Fruit fly (Drosophila melanogaster) whole organism, embryonic: ENCODE results near the gene CG43062.

Source experiments
- Bgb ChIP-seq: fragments of 200-800 bp; sonication (Bioruptor generic); IDR thresholded peaks from 2 replicates; pipeline ENCODE4 v1.3.6; 2022; ENCODE audit warnings: missing biosample characterization, missing genetic modification characterization; ENCODE audit not compliant: partially characterized antibody
- CG11247 ChIP-seq: fragments of 200-800 bp; sonication (Bioruptor generic); IDR thresholded peaks from 2 replicates; pipeline ENCODE4 v1.3.6; 2022; ENCODE audit warnings: missing biosample characterization, missing genetic modification characterization
- CG14667 ChIP-seq: fragments of 200-800 bp; sonication (Bioruptor generic); IDR thresholded peaks from 2 replicates; pipeline ENCODE4 v1.3.6; 2022; ENCODE audit warnings: missing biosample characterization, missing genetic modification characterization
- CG16813 ChIP-seq: fragments of 200-800 bp; sonication (Bioruptor generic); IDR thresholded peaks from 3 replicates; pipeline ENCODE4 v1.3.6; 2022; ENCODE audit warnings: missing biosample characterization, missing genetic modification characterization; ENCODE audit not compliant: partially characterized antibody
- CG17385 ChIP-seq: fragments of 200-800 bp; sonication (Bioruptor generic); optimal IDR thresholded peaks from 3 replicates; lab custom pipeline; 2018; ENCODE audit warnings: missing biosample characterization, mild to moderate bottlenecking, missing genetic modification characterization
- CG2129 ChIP-seq: fragments of 200-800 bp; sonication (Bioruptor generic); IDR thresholded peaks from 2 replicates; pipeline ENCODE4 v1.3.6; 2022; ENCODE audit warnings: missing biosample characterization, missing genetic modification characterization; ENCODE audit not compliant: partially characterized antibody
- CG2199 ChIP-seq: fragments of 200-800 bp; sonication (Bioruptor generic); IDR thresholded peaks from 3 replicates; pipeline ENCODE4 v1.3.6; 2022; ENCODE audit warnings: missing biosample characterization, missing genetic modification characterization
- CG2678 ChIP-seq: fragments of 200-800 bp; sonication (Bioruptor generic); optimal IDR thresholded peaks from 3 replicates; lab custom pipeline; 2019; ENCODE audit warnings: missing biosample characterization, mild to moderate bottlenecking, missing genetic modification characterization, moderate library complexity
- CG33213 ChIP-seq: fragments of 200-800 bp; sonication (Bioruptor generic); optimal IDR thresholded peaks from 3 replicates; lab custom pipeline; 2016; ENCODE audit warnings: missing biosample characterization, missing genetic modification characterization
- CG3407 ChIP-seq: fragments of 200-800 bp; sonication (Bioruptor generic); optimal IDR thresholded peaks from 2 replicates; lab custom pipeline; 2018; ENCODE audit warnings: missing biosample characterization, mild to moderate bottlenecking, missing genetic modification characterization
- CG8359 ChIP-seq: fragments of 200-800 bp; sonication (Bioruptor generic); optimal IDR thresholded peaks from 2 replicates; lab custom pipeline; 2017; ENCODE audit warnings: missing biosample characterization, mild to moderate bottlenecking, missing genetic modification characterization, borderline replicate concordance
- Chrac-16 ChIP-seq: fragments of 200-800 bp; sonication (Bioruptor generic); optimal IDR thresholded peaks from 3 replicates; lab custom pipeline; 2016; ENCODE audit warnings: missing biosample characterization, missing genetic modification characterization
- CkIIα-i1 ChIP-seq: fragments of 200-800 bp; sonication (Bioruptor generic); IDR thresholded peaks from 2 replicates; pipeline ENCODE4 v1.3.6; 2022; ENCODE audit warnings: missing biosample characterization, missing genetic modification characterization
- D ChIP-seq, 2 experiments: fragments of 200-800 bp in 1 of 2; fragments of >200 bp in 1 of 2; sonication (Bioruptor generic) in 1 of 2; optimal IDR thresholded peaks; 2 replicates in 1 of 2; 3 replicates in 1 of 2; lab custom pipeline; 2017; ENCODE audit warnings: mild to moderate bottlenecking in 1 of 2, missing biosample characterization in 1 of 2, missing genetic modification characterization in 1 of 2, missing genetic modification reagents in 1 of 2
- HLH54F ChIP-seq: fragments of 200-800 bp; sonication (Bioruptor generic); optimal IDR thresholded peaks from 3 replicates; lab custom pipeline; 2016; ENCODE audit warnings: missing biosample characterization, missing genetic modification characterization
- Hr39 ChIP-seq: fragments of >200 bp; optimal IDR thresholded peaks from 2 replicates; lab custom pipeline; 2017
- Lim3 ChIP-seq: fragments of 200-800 bp; sonication (Bioruptor generic); IDR thresholded peaks from 2 replicates; pipeline ENCODE4 v1.3.6; 2022; ENCODE audit warnings: missing biosample characterization, missing genetic modification characterization
- MBD-R2 ChIP-seq: fragments of 200-800 bp; sonication (Bioruptor generic); IDR thresholded peaks from 2 replicates; pipeline ENCODE4 v1.3.6; 2022; ENCODE audit warnings: missing biosample characterization, missing genetic modification characterization
- Nf-YA ChIP-seq: fragments of 200-800 bp; sonication (Bioruptor generic); IDR thresholded peaks from 2 replicates; pipeline ENCODE4 v1.3.6; 2022; ENCODE audit warnings: missing biosample characterization, missing genetic modification characterization
- NfI ChIP-seq: fragments of 200-800 bp; sonication (Bioruptor generic); optimal IDR thresholded peaks from 3 replicates; lab custom pipeline; 2018; ENCODE audit warnings: missing biosample characterization, mild to moderate bottlenecking, missing genetic modification characterization, moderate library complexity
- PHDP ChIP-seq: fragments of 200-800 bp; sonication (Bioruptor generic); optimal IDR thresholded peaks from 3 replicates; lab custom pipeline; 2018; ENCODE audit warnings: missing biosample characterization, mild to moderate bottlenecking, missing genetic modification characterization, moderate library complexity
- Side ChIP-seq: fragments of 200-800 bp; sonication (Bioruptor generic); optimal IDR thresholded peaks from 2 replicates; lab custom pipeline; 2016; ENCODE audit warnings: missing biosample characterization, missing genetic modification characterization
- Sin3A ChIP-seq: fragments of >200 bp; optimal IDR thresholded peaks from 2 replicates; lab custom pipeline; 2018
- ab ChIP-seq: fragments of 200-800 bp; sonication (Bioruptor generic); optimal IDR thresholded peaks from 2 replicates; lab custom pipeline; 2016; ENCODE audit warnings: missing biosample characterization, missing genetic modification characterization
- abd-A ChIP-seq: fragments of 200-800 bp; sonication (Bioruptor generic); optimal IDR thresholded peaks from 3 replicates; lab custom pipeline; 2019; ENCODE audit warnings: missing biosample characterization, mild to moderate bottlenecking, missing genetic modification characterization, moderate library complexity
- amos ChIP-seq: fragments of 200-800 bp; sonication (Bioruptor generic); IDR thresholded peaks from 2 replicates; pipeline ENCODE4 v1.3.6; 2022; ENCODE audit warnings: missing biosample characterization, missing genetic modification characterization; ENCODE audit not compliant: partially characterized antibody
- bab2 ChIP-seq: fragments of 200-800 bp; sonication (Bioruptor generic); optimal IDR thresholded peaks from 2 replicates; lab custom pipeline; 2016; ENCODE audit warnings: missing biosample characterization, missing genetic modification characterization
- br ChIP-seq: fragments of >200 bp; optimal IDR thresholded peaks from 2 replicates; lab custom pipeline; 2017
- chm ChIP-seq: fragments of 200-800 bp; sonication (Bioruptor generic); IDR thresholded peaks from 2 replicates; pipeline ENCODE4 v1.3.6; 2022; ENCODE audit warnings: missing biosample characterization, missing genetic modification characterization
- crc ChIP-seq: fragments of 200-800 bp; sonication (Bioruptor generic); optimal IDR thresholded peaks from 2 replicates; lab custom pipeline; 2016; ENCODE audit warnings: missing biosample characterization, missing genetic modification characterization
- croc ChIP-seq: fragments of 200-800 bp; sonication (Bioruptor generic); conservative IDR thresholded peaks from 3 replicates; pipeline ENCODE4 v1.3.6; 2022; ENCODE audit warnings: missing biosample characterization, missing genetic modification characterization
- esg ChIP-seq: fragments of 200-800 bp; sonication (Bioruptor generic); conservative IDR thresholded peaks from 2 replicates; pipeline ENCODE4 v1.3.6; 2022; ENCODE audit warnings: missing biosample characterization, missing genetic modification characterization
- exex ChIP-seq: fragments of 200-800 bp; sonication (Bioruptor generic); optimal IDR thresholded peaks from 4 replicates; lab custom pipeline; 2018; ENCODE audit warnings: missing biosample characterization, mild to moderate bottlenecking, missing genetic modification characterization, moderate library complexity
- fd3F ChIP-seq: fragments of 200-800 bp; sonication (Bioruptor generic); optimal IDR thresholded peaks from 2 replicates; lab custom pipeline; 2018; ENCODE audit warnings: missing biosample characterization, mild to moderate bottlenecking, missing genetic modification characterization, moderate library complexity
- gem ChIP-seq: fragments of 200-800 bp; sonication (Bioruptor generic); optimal IDR thresholded peaks from 2 replicates; lab custom pipeline; 2019; ENCODE audit warnings: missing biosample characterization, mild to moderate bottlenecking, missing genetic modification characterization, moderate library complexity
- ham ChIP-seq: fragments of 200-800 bp; sonication (Bioruptor generic); IDR thresholded peaks from 2 replicates; pipeline ENCODE4 v1.3.6; 2022; ENCODE audit warnings: missing biosample characterization, missing genetic modification characterization
- lilli ChIP-seq: fragments of 200-800 bp; sonication (Bioruptor generic); optimal IDR thresholded peaks from 3 replicates; lab custom pipeline; 2016; ENCODE audit warnings: missing biosample characterization, missing genetic modification characterization
- mirr ChIP-seq: fragments of 200-800 bp; sonication (Bioruptor generic); optimal IDR thresholded peaks from 3 replicates; lab custom pipeline; 2018; ENCODE audit warnings: missing biosample characterization, mild to moderate bottlenecking, missing genetic modification characterization
- nom ChIP-seq: fragments of 200-800 bp; sonication (Bioruptor generic); optimal IDR thresholded peaks from 2 replicates; lab custom pipeline; 2017; ENCODE audit warnings: missing biosample characterization, missing genetic modification characterization, mild to moderate bottlenecking, moderate library complexity, missing genetic modification reagents
- onecut ChIP-seq: fragments of 200-800 bp; sonication (Bioruptor generic); IDR thresholded peaks from 2 replicates; pipeline ENCODE4 v1.3.6; 2022; ENCODE audit warnings: missing biosample characterization, missing genetic modification characterization
- pan ChIP-seq, 4 experiments: fragments of >200 bp in 3 of 4; fragments of 200-800 bp in 1 of 4; sonication (Bioruptor generic) in 1 of 4; optimal IDR thresholded peaks in 3 of 4; IDR thresholded peaks in 1 of 4; 2 replicates each; pipeline versions ENCODE4 v1.3.6 to Lab custom; 2017 to 2022; ENCODE audit warnings: missing biosample characterization in 2 of 4, missing genetic modification characterization in 2 of 4, mixed read lengths in 1 of 4
- pros ChIP-seq: fragments of 200-800 bp; sonication (Bioruptor generic); optimal IDR thresholded peaks from 3 replicates; lab custom pipeline; 2019; ENCODE audit warnings: missing biosample characterization, mild to moderate bottlenecking, missing genetic modification characterization, moderate library complexity
- sc ChIP-seq, 3 experiments: fragments of >200 bp in 2 of 3; fragments of 200-800 bp in 1 of 3; sonication (Bioruptor generic) in 1 of 3; optimal IDR thresholded peaks; 2 replicates in 2 of 3; 3 replicates in 1 of 3; lab custom pipeline; 2017; ENCODE audit warnings: mild to moderate bottlenecking in 1 of 3, missing biosample characterization in 1 of 3, missing genetic modification characterization in 1 of 3, missing genetic modification reagents in 1 of 3
- schlank ChIP-seq: fragments of 200-800 bp; sonication (Bioruptor generic); optimal IDR thresholded peaks from 2 replicates; lab custom pipeline; 2018; ENCODE audit warnings: missing biosample characterization, mild to moderate bottlenecking, missing genetic modification characterization
- sqz ChIP-seq: fragments of 200-800 bp; sonication (Bioruptor generic); optimal IDR thresholded peaks from 3 replicates; lab custom pipeline; 2018; ENCODE audit warnings: missing biosample characterization, mild to moderate bottlenecking, missing genetic modification characterization
- tna ChIP-seq: fragments of 200-800 bp; sonication (Bioruptor generic); IDR thresholded peaks from 2 replicates; pipeline ENCODE4 v1.3.6; 2022; ENCODE audit warnings: missing biosample characterization, missing genetic modification characterization; ENCODE audit not compliant: partially characterized antibody
- wor ChIP-seq: fragments of 200-800 bp; sonication (Bioruptor generic); IDR thresholded peaks from 2 replicates; pipeline ENCODE4 v1.3.6; 2022; ENCODE audit warnings: missing biosample characterization, missing genetic modification characterization

Gene CG43062

DNA sequence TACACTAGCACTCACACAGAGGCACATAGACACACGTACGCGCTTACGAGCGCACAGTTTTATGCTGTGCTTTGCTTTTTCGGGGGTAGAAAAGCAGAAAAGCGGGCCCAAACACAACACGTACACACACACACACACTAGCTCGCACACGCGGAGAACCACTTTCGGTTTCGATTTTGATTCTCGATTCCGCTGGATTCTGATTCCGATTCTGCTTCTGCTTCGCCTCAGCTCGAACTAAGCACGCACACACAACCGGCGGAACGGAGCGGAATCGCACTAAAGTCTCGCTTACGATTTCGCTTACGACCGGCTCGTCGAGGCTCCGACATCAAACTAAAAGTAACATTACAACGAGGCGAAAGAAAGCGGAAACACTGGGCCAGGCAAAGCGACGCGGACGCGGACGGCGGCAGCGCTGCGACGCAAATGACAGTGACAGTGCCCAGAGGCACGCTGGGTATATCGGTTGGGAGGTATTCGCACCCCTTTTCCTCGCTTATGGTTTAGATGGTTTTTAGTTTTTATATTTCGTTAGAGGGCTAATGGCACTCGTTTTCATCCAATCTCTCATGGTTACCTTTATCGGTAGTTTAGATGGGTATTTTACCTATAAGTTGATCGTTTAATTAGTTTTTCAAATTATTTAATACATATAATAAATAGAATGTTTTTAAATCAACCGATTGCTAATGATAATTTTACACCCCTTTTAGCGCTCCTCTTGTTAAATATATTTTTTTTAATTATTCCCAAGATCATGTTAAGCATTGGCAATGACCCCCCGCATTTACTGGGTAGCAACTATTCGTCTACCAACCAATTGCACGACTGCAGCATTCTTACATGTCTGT is 28.1 kb downstream of the CG43062 start (continued):
- peak; percentile 59 for TF ChIP-seq esg (GFP tag; lab: Robert Waterston, UW)
- no peak for TF ChIP-seq br
- peak; percentile 86 for TF ChIP-seq D (optimal IDR thresholded peaks at IDR 0.05; lab: Kevin White, UChicago)
- TF ChIP-seq D (GFP tag; optimal IDR thresholded peaks at IDR 0.05; lab: Kevin White, UChicago) = peak; percentile 75
- TF ChIP-seq chm (GFP tag; lab: Robert Waterston, UW) = peak; percentile 64; the same call in 1 of the 2 replicates
- peak; percentile 33 for TF ChIP-seq CG8359 (GFP tag; lab: Kevin White, UChicago)
- TF ChIP-seq Sin3A = no peak
- TF ChIP-seq bab2 (GFP tag; lab: Kevin White, UChicago) = peak; percentile 10
- no peak for TF ChIP-seq tna (GFP tag; lab: Robert Waterston, UW)
- TF ChIP-seq mirr (GFP tag; lab: Kevin White, UChicago) = peak; percentile 60
- no peak for TF ChIP-seq CG2129 (GFP tag; lab: Robert Waterston, UW)
- peak; percentile 4 for TF ChIP-seq sqz (GFP tag; lab: Kevin White, UChicago)
- no peak for TF ChIP-seq schlank (tag; lab: Kevin White, UChicago)
- TF ChIP-seq Bgb = peak; percentile 59
- peak in 1 of 2 experiments; percentile 86 for TF ChIP-seq pan (optimal IDR thresholded peaks at IDR 0.05; lab: Kevin White, UChicago)
- TF ChIP-seq pan (GFP tag; optimal IDR thresholded peaks at IDR 0.05 in 1 of 2, IDR thresholded peaks at IDR 0.05 in 1 of 2) = peak in 1 of 2 experiments; percentile 84
- TF ChIP-seq gem (tag; lab: Kevin White, UChicago) = peak; percentile 79
- TF ChIP-seq fd3F (GFP tag; lab: Kevin White, UChicago) = peak; percentile 27
- peak; percentile 47 for TF ChIP-seq CG3407 (GFP tag; lab: Kevin White, UChicago)
- TF ChIP-seq CkIIα-i1 (GFP tag; lab: Robert Waterston, UW) = no peak
- peak; percentile 7 for TF ChIP-seq exex
- TF ChIP-seq CG33213 (GFP tag; lab: Kevin White, UChicago) = peak; percentile 58
- TF ChIP-seq MBD-R2 = 0 out of 2 replicates have a peak, but pooled peaks have one; percentile 8
- no peak for TF ChIP-seq sc (optimal IDR thresholded peaks at IDR 0.05; lab: Kevin White, UChicago)
- peak; percentile 87 for TF ChIP-seq sc (GFP tag; optimal IDR thresholded peaks at IDR 0.05; lab: Kevin White, UChicago)
- peak; percentile 48 for TF ChIP-seq NfI (GFP tag; lab: Kevin White, UChicago)
- TF ChIP-seq CG17385 (GFP tag; lab: Kevin White, UChicago) = peak; percentile 49
- peak; percentile 53 for TF ChIP-seq amos (GFP tag; lab: Robert Waterston, UW)
- TF ChIP-seq CG11247 = peak; percentile 43; the same call in 1 of the 2 replicates
- peak; percentile 30 for TF ChIP-seq ab (GFP tag; lab: Kevin White, UChicago)
- TF ChIP-seq Side (GFP tag; lab: Kevin White, UChicago) = peak; percentile 64
- peak; percentile 28 for TF ChIP-seq HLH54F (GFP tag; lab: Kevin White, UChicago)
- no peak; the same call in 1 of the 2 replicates for TF ChIP-seq wor (GFP tag; lab: Robert Waterston, UW)
- TF ChIP-seq PHDP (tag; lab: Kevin White, UChicago) = peak; percentile 24
- TF ChIP-seq croc = no peak; the same call in 2 of the 3 replicates
- TF ChIP-seq crc (GFP tag; lab: Kevin White, UChicago) = peak; percentile 4
- no peak for TF ChIP-seq Hr39 (lab: Kevin White, UChicago)
- no peak for TF ChIP-seq Lim3 (GFP tag; lab: Robert Waterston, UW)
- 0 out of 3 replicates have a peak, but pooled peaks have one; percentile 41 for TF ChIP-seq CG16813 (GFP tag; lab: Robert Waterston, UW)
- no peak for TF ChIP-seq Nf-YA (GFP tag; lab: Robert Waterston, UW)
- peak; percentile 77 for TF ChIP-seq CG2678 (tag; lab: Kevin White, UChicago)
- 0 out of 2 replicates have a peak, but pooled peaks have one; percentile 18 for TF ChIP-seq CG14667 (GFP tag; lab: Robert Waterston, UW)
- TF ChIP-seq lilli = peak; percentile 39
- peak; percentile 94 for TF ChIP-seq pros (GFP tag; lab: Kevin White, UChicago)
- TF ChIP-seq CG2199 (GFP tag; lab: Robert Waterston, UW) = peak; percentile 95
- TF ChIP-seq ham (GFP tag; lab: Robert Waterston, UW) = no peak
- peak; percentile 10 for TF ChIP-seq nom
- TF ChIP-seq abd-A = peak; percentile 93
- TF ChIP-seq Chrac-16 (GFP tag; lab: Kevin White, UChicago) = peak; percentile 60
- peak; percentile 56 for TF ChIP-seq onecut (GFP tag; lab: Robert Waterston, UW)
